Fruit fly (Drosophila melanogaster) whole organism, embryonic: Measurements from ENCODE around the gene tral.
A peak's percentile ranks its signal among the peaks of the same experiment; 100 is the strongest.

Experiments used
- Ada2b ChIP-seq: fragments of 200-800 bp; sonication (Bioruptor generic); IDR thresholded peaks from 2 replicates; pipeline ENCODE4 v1.3.6; 2022; ENCODE audit warnings: missing biosample characterization, missing genetic modification characterization
- Bgb ChIP-seq: fragments of 200-800 bp; sonication (Bioruptor generic); IDR thresholded peaks from 2 replicates; pipeline ENCODE4 v1.3.6; 2022; ENCODE audit warnings: missing biosample characterization, missing genetic modification characterization; ENCODE audit not compliant: partially characterized antibody
- CG18619 ChIP-seq: fragments of 200-800 bp; sonication (Bioruptor generic); optimal IDR thresholded peaks from 3 replicates; lab custom pipeline; 2017; ENCODE audit warnings: missing biosample characterization, mild to moderate bottlenecking, missing genetic modification characterization
- CG3281 ChIP-seq: fragments of 200-800 bp; sonication (Bioruptor generic); optimal IDR thresholded peaks from 3 replicates; lab custom pipeline; 2017; ENCODE audit warnings: missing biosample characterization, mild to moderate bottlenecking, missing genetic modification characterization
- CG8359 ChIP-seq: fragments of 200-800 bp; sonication (Bioruptor generic); optimal IDR thresholded peaks from 2 replicates; lab custom pipeline; 2017; ENCODE audit warnings: missing biosample characterization, mild to moderate bottlenecking, missing genetic modification characterization, borderline replicate concordance
- Med ChIP-seq: fragments of 200-800 bp; sonication (Bioruptor generic); peaks from one replicate; lab custom pipeline; 2016; ENCODE audit warnings: missing biosample characterization, missing genetic modification characterization, mild to moderate bottlenecking, inconsistent platforms, moderate library complexity
- ab ChIP-seq: fragments of 200-800 bp; sonication (Bioruptor generic); optimal IDR thresholded peaks from 2 replicates; lab custom pipeline; 2016; ENCODE audit warnings: missing biosample characterization, missing genetic modification characterization
- fd3F ChIP-seq: fragments of 200-800 bp; sonication (Bioruptor generic); optimal IDR thresholded peaks from 2 replicates; lab custom pipeline; 2018; ENCODE audit warnings: missing biosample characterization, mild to moderate bottlenecking, missing genetic modification characterization, moderate library complexity
- org-1 ChIP-seq: fragments of 200-800 bp; sonication (Bioruptor generic); optimal IDR thresholded peaks from 2 replicates; lab custom pipeline; 2017; ENCODE audit warnings: missing biosample characterization, missing genetic modification characterization
- tup ChIP-seq: fragments of 200-800 bp; sonication (Bioruptor generic); optimal IDR thresholded peaks from 2 replicates; lab custom pipeline; 2016; ENCODE audit warnings: missing biosample characterization, mild to moderate bottlenecking, missing genetic modification characterization, moderate library complexity

- TF ChIP-seq Bgb (GFP tag; lab: Robert Waterston, UW) (no peak), CG3281 (GFP tag; lab: Kevin White, UChicago) (peak; percentile 96), CG8359 (GFP tag; lab: Kevin White, UChicago) (peak; percentile 60), CG18619 (GFP tag; lab: Kevin White, UChicago) (peak; percentile 88), tup (peak; percentile 81), fd3F (GFP tag; lab: Kevin White, UChicago) (peak; percentile 92), org-1 (GFP tag; lab: Kevin White, UChicago) (peak; percentile 85), Med (GFP tag; lab: Kevin White, UChicago) (peak; percentile 98), ab (GFP tag; lab: Kevin White, UChicago) (peak; percentile 44), Ada2b (GFP tag; lab: Robert Waterston, UW) (peak; percentile 92)
Measured at dm6 chr3L:12523941-12524340, 9.1 kb downstream of the tral start, which contains the start of the genes ver and Gcn5.
